Fruit fly (Drosophila melanogaster) Kc167 (cell line): ENCODE results near the gene CG42809.

Source experiments
- Sin3A ChIP-seq: fragments of >200 bp; optimal IDR thresholded peaks from 2 replicates; lab custom pipeline; 2018; ENCODE audit warnings: missing external identifiers
- psq ChIP-seq: fragments of >200 bp; optimal IDR thresholded peaks from 2 replicates; lab custom pipeline; 2017; ENCODE audit warnings: missing external identifiers
- ttk ChIP-seq: sonication (Bioruptor generic); optimal IDR thresholded peaks from 2 replicates; lab custom pipeline; 2017; ENCODE audit warnings: missing external identifiers

DNA sequence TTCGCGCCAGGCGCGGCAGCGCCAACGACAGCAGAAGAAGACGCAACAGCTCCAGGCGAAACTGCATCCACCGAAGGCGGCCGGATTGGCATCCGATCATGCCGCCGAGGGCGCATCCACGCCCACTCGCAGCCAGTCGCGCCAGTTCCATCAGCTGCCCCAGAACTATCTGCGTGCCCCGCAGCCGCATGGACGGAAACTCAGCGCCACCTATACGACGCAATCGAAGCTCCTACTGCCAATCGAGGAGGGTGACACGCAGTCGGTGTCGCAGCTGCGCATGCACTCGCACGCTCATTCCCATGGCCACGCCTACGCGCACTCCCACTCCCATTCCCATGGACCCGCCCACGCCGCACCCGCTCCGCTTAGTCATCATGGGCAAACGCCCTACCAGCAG is 18.0 kb downstream of the CG42809 start:
- TF ChIP-seq psq (lab: Kevin White, UChicago) (no peak), Sin3A (lab: Kevin White, UChicago) (no peak), ttk (lab: Kevin White, UChicago) (no peak)
